Worm (Caenorhabditis elegans) whole organism, midembryonic: ENCODE measurements around the gene K09E4.4.

Experiments
- cog-1 ChIP-seq: sonication (generic microtip); optimal IDR thresholded peaks from 2 replicates; lab custom pipeline; 2016; ENCODE audit warnings: missing genetic modification characterization, missing compliant biosample characterization
- flt-1 ChIP-seq: fragments of 200-800 bp; sonication (Bioruptor generic); IDR thresholded peaks from 2 replicates; pipeline ENCODE4 v1.3.6; 2022; ENCODE audit warnings: missing genetic modification characterization, missing compliant biosample characterization
- klf-2 ChIP-seq: fragments of 200-800 bp; sonication (Bioruptor generic); conservative IDR thresholded peaks from 2 replicates; pipeline ENCODE4 v1.3.6; 2022; ENCODE audit warnings: missing genetic modification reagents, missing genetic modification characterization, missing compliant biosample characterization
- ref-1 ChIP-seq: fragments of 200-800 bp; sonication (Bioruptor generic); conservative IDR thresholded peaks from 2 replicates; pipeline ENCODE4 v1.3.6; 2022; ENCODE audit warnings: missing genetic modification reagents, missing genetic modification characterization, missing compliant biosample characterization
- ztf-29 ChIP-seq: fragments of 200-800 bp; sonication (Bioruptor generic); IDR thresholded peaks from 2 replicates; pipeline ENCODE4 v1.3.6; 2022; ENCODE audit warnings: missing genetic modification reagents, missing genetic modification characterization, missing compliant biosample characterization

DNA sequence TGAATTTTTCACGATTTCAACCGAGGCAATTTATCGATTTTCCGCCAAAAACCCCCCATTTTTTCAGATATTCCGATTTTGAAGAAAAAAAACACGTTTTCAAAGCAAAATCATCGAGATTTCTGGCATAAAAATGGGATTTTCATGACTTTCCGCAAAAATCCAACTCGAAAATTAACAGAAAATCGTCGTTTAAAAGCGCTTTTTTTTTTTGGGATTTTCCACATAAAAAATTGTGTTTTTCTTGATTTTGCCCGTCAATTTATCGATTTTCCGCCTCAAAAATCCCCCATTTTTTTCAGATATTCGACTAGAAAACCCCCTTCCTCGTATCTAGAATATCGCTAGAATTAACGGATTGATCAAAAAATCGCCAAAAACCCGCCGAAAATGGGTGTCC is 53.4 kb downstream of the K09E4.4 start, which contains the start of gene xrn-1:
- TF ChIP-seq cog-1 (tag; lab: Kevin White, UChicago) (no peak), klf-2 (GFP tag; lab: Robert Waterston, UW) (no peak), ref-1 (GFP tag; lab: Robert Waterston, UW) (no peak), flt-1 (GFP tag; lab: Robert Waterston, UW) (no peak), ztf-29 (GFP tag; lab: Robert Waterston, UW) (no peak)
